Fruit fly (Drosophila melanogaster) whole organism, wandering third instar larva: Measurements from ENCODE around the gene gd.

Source experiments
- CG9705 ChIP-seq: fragments of 200-800 bp; sonication (Bioruptor generic); optimal IDR thresholded peaks from 2 replicates; lab custom pipeline; 2018; ENCODE audit warnings: missing biosample characterization, mild to moderate bottlenecking, missing genetic modification characterization
- Dfd ChIP-seq: fragments of >200 bp; optimal IDR thresholded peaks from 2 replicates; lab custom pipeline; 2017; ENCODE audit warnings: missing biosample characterization, missing genetic modification characterization
- HLH106 ChIP-seq: fragments of 200-800 bp; optimal IDR thresholded peaks from 3 replicates; lab custom pipeline; 2019; ENCODE audit warnings: missing biosample characterization, mild to moderate bottlenecking, missing genetic modification characterization, moderate library complexity
- Hr78 ChIP-seq: fragments of >200 bp; optimal IDR thresholded peaks from 2 replicates; lab custom pipeline; 2017; ENCODE audit warnings: missing biosample characterization, missing genetic modification characterization
- br ChIP-seq: fragments of 200-800 bp; sonication (Bioruptor generic); optimal IDR thresholded peaks from 2 replicates; lab custom pipeline; 2016; ENCODE audit warnings: missing biosample characterization, missing genetic modification characterization
- dsf ChIP-seq: sonication (Bioruptor generic); optimal IDR thresholded peaks from 2 replicates; lab custom pipeline; 2016; ENCODE audit warnings: missing biosample characterization, missing genetic modification characterization, borderline replicate concordance
- ey ChIP-seq: fragments of 200-800 bp; sonication (Bioruptor generic); optimal IDR thresholded peaks from 2 replicates; lab custom pipeline; 2016; ENCODE audit warnings: missing biosample characterization, missing genetic modification characterization
- h ChIP-seq: fragments of 200-800 bp; sonication (Bioruptor generic); optimal IDR thresholded peaks from 3 replicates; lab custom pipeline; 2016; ENCODE audit warnings: missing biosample characterization, mild to moderate bottlenecking, missing genetic modification characterization
- lola ChIP-seq: fragments of >200 bp; optimal IDR thresholded peaks from 2 replicates; lab custom pipeline; 2017; ENCODE audit warnings: missing biosample characterization, missing genetic modification characterization
- pan ChIP-seq: fragments of >200 bp; optimal IDR thresholded peaks from 2 replicates; lab custom pipeline; 2017
- psq ChIP-seq: fragments of 200-800 bp; sonication (Bioruptor generic); optimal IDR thresholded peaks from 3 replicates; lab custom pipeline; 2017; ENCODE audit warnings: missing biosample characterization, mild to moderate bottlenecking, missing genetic modification characterization, moderate library complexity
- rgr ChIP-seq: fragments of 200-800 bp; sonication (Bioruptor generic); optimal IDR thresholded peaks from 3 replicates; lab custom pipeline; 2016; ENCODE audit warnings: missing biosample characterization, mild to moderate bottlenecking, missing genetic modification characterization
- tai ChIP-seq: sonication (Bioruptor generic); optimal IDR thresholded peaks from 2 replicates; lab custom pipeline; 2016; ENCODE audit warnings: missing biosample characterization, missing genetic modification characterization

DNA sequence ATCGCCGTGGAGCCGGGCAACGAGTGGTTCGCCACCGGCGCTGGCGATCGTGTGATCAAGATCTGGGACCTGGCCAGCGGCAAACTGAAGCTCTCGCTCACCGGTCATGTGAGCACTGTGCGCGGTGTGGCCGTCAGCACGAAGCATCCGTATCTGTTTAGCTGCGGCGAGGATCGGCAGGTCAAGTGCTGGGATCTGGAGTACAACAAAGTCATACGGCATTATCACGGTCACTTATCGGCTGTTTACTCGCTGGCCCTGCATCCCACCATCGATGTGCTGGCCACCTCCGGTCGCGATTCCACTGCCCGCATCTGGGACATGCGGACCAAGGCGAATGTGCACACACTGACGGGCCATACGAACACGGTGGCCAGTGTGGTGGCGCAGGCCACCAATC lies 34.2 kb upstream of the gd start:
- TF ChIP-seq psq (GFP tag; lab: Kevin White, UChicago): no peak
- no peak for TF ChIP-seq dsf
- no peak for TF ChIP-seq rgr
- TF ChIP-seq CG9705 (GFP tag; lab: Kevin White, UChicago): no peak
- no peak for TF ChIP-seq Dfd (GFP tag; lab: Kevin White, UChicago)
- TF ChIP-seq Hr78 (GFP tag; lab: Kevin White, UChicago): no peak
- no peak for TF ChIP-seq br (GFP tag; lab: Kevin White, UChicago)
- no peak for TF ChIP-seq tai (GFP tag; lab: Kevin White, UChicago)
- TF ChIP-seq lola (GFP tag; lab: Kevin White, UChicago): no peak
- no peak for TF ChIP-seq h (GFP tag; lab: Kevin White, UChicago)
- TF ChIP-seq HLH106: no peak
- TF ChIP-seq ey: no peak
- no peak for TF ChIP-seq pan (lab: Kevin White, UChicago)
